Worm (Caenorhabditis elegans) whole organism, early embryonic: ENCODE results near the gene T24C4.3.

Experiments
- F13C5.2 ChIP-seq: sonication (generic microtip); optimal IDR thresholded peaks from 2 replicates; lab custom pipeline; 2017; ENCODE audit warnings: mild to moderate bottlenecking, missing genetic modification characterization, inconsistent platforms, missing compliant biosample characterization
- ama-1 ChIP-seq: fragments of 150-350 bp; optimal IDR thresholded peaks from 2 replicates; lab custom pipeline; 2014
- ceh-13 ChIP-seq: fragments of 200-800 bp; sonication (Bioruptor generic); optimal IDR thresholded peaks from 2 replicates; lab custom pipeline; 2018; ENCODE audit warnings: mild to moderate bottlenecking, missing genetic modification characterization, missing compliant biosample characterization
- ceh-36 ChIP-seq: sonication (generic microtip); optimal IDR thresholded peaks from 2 replicates; lab custom pipeline; 2016; ENCODE audit warnings: missing genetic modification characterization, inconsistent platforms, missing compliant biosample characterization
- ets-7 ChIP-seq: sonication (generic microtip); optimal IDR thresholded peaks from 2 replicates; lab custom pipeline; 2016; ENCODE audit warnings: missing genotype, missing genetic modification characterization, missing compliant biosample characterization
- flt-1 ChIP-seq: fragments of 200-800 bp; sonication (Bioruptor generic); IDR thresholded peaks from 2 replicates; pipeline ENCODE4 v1.3.6; 2022; ENCODE audit warnings: missing genetic modification characterization, missing compliant biosample characterization
- hmbx-1 ChIP-seq: sonication (generic microtip); optimal IDR thresholded peaks from 2 replicates; lab custom pipeline; 2016; ENCODE audit warnings: mild to moderate bottlenecking, missing genetic modification characterization, missing compliant biosample characterization
- hmg-4 ChIP-seq: fragments of 200-800 bp; sonication (Bioruptor generic); optimal IDR thresholded peaks from 2 replicates; lab custom pipeline; 2018; ENCODE audit warnings: mild to moderate bottlenecking, missing genetic modification characterization, missing compliant biosample characterization
- hnd-1 ChIP-seq: sonication (generic microtip); optimal IDR thresholded peaks from 2 replicates; lab custom pipeline; 2016; ENCODE audit warnings: missing genetic modification characterization, missing compliant biosample characterization
- pes-1 ChIP-seq: fragments of 200-800 bp; sonication (Bioruptor generic); IDR thresholded peaks from 2 replicates; pipeline ENCODE4 v1.3.6; 2022; ENCODE audit warnings: missing genetic modification reagents, missing genetic modification characterization, missing compliant biosample characterization
- scrt-1 ChIP-seq: fragments of 200-800 bp; sonication (Bioruptor generic); IDR thresholded peaks from 2 replicates; pipeline ENCODE4 v1.3.6; 2022; ENCODE audit warnings: missing genetic modification characterization, missing compliant biosample characterization
- sea-1 ChIP-seq: fragments of 200-800 bp; sonication (Bioruptor generic); conservative IDR thresholded peaks from 2 replicates; pipeline ENCODE4 v1.3.6; 2022; ENCODE audit warnings: missing genetic modification characterization, missing compliant biosample characterization
- tbx-37 ChIP-seq: fragments of 200-800 bp; sonication (Bioruptor generic); conservative IDR thresholded peaks from 2 replicates; pipeline ENCODE4 v1.3.6; 2022; ENCODE audit warnings: missing genetic modification reagents, missing genetic modification characterization, missing compliant biosample characterization

DNA sequence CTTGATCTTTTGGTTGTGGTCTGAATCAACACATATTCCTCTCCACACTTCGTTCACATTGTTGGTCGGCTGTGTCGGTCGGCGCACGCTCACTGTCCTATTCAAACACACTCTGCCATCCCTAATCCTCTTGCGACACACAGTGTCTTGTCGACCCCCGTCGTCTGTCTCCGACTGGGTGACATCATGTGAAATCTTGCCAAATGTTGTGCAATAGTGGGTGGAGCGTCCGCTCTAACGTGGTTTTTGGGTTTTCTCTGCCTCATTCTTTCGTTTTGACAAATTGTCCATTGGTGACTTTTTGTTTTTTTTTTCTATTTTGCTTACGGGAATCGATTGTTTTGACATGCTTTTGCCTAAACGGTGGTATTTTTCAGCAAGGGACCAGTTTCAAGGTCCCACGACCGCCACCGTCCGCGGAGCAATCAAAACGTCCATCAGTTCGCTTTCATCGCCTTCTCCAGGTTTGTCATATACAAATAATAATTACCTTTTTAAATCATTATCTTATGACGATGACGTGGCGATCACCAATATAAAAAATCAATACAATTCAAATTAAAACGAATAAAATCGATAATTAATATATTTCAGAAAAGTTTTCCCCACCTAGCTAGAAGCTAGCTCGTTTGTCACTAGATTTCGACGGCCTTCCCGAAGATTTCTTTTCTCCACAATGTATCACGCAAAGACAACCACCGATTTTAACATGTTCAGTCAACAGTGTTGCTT lies 38.4 kb downstream of the T24C4.3 start:
- peak; percentile 16 for TF ChIP-seq ama-1 (lab: Kevin White, UChicago)
- peak; percentile 48 for TF ChIP-seq F13C5.2 (tag; lab: Kevin White, UChicago)
- 0 out of 2 replicates have a peak, but pooled peaks have one; percentile 13 for TF ChIP-seq tbx-37 (GFP tag; lab: Robert Waterston, UW)
- no peak for TF ChIP-seq ceh-13 (GFP tag; lab: Kevin White, UChicago)
- peak; percentile 76 for TF ChIP-seq hmg-4 (GFP tag; lab: Kevin White, UChicago)
- TF ChIP-seq hnd-1 (tag; lab: Kevin White, UChicago), result no peak
- TF ChIP-seq ceh-36, result no peak
- 0 out of 2 replicates have a peak, but pooled peaks have one; percentile 53 for TF ChIP-seq sea-1
- no peak for TF ChIP-seq hmbx-1
- TF ChIP-seq scrt-1 (GFP tag; lab: Robert Waterston, UW), result no peak
- no peak for TF ChIP-seq ets-7
- TF ChIP-seq flt-1 (GFP tag; lab: Robert Waterston, UW), result peak; percentile 54
- no peak for TF ChIP-seq pes-1 (GFP tag; lab: Robert Waterston, UW)
